Fruit fly (Drosophila melanogaster): ENCODE measurements around the gene CG13996.

Gene CG13996

DNA sequence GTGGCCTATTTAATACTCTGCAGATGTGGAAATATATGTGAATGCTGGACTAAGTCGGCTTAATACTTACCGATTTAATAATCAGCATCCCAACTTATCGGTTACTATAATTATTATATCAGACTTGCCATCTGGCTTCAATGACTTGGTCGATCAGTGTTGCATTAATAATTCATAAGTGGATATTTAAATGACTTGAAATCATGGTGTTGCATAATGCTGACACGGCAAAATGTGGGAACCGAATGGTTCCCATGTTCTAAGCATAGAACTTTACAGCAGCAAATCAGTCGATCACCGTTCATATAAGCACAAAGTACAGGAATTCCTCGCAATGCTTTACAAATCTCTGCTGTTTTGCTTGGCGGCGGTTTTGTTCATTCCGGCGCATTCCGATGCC is 39.6 kb downstream of the CG13996 start, which contains the start of gene CG34180:
TSS of gene CG34180 (plus strand) at position 301 of the 400 bp plus-strand sequence.
- no peak for TF ChIP-seq rn (GFP tag; IDR thresholded peaks at IDR 0.05)
- no peak for TF ChIP-seq CG8301 (tag; optimal IDR thresholded peaks at IDR 0.05)
- TF ChIP-seq CG9948 (tag; optimal IDR thresholded peaks at IDR 0.05) = no peak
- TF ChIP-seq CG4496 (GFP tag; IDR thresholded peaks at IDR 0.05) = no peak
- TF ChIP-seq fd96Ca (GFP tag; IDR thresholded peaks at IDR 0.05) = no peak
- no peak for TF ChIP-seq CG8159 (tag; optimal IDR thresholded peaks at IDR 0.05)
- no peak for TF ChIP-seq CG34367 (tag; optimal IDR thresholded peaks at IDR 0.05)
- no peak for TF ChIP-seq D1 (tag; optimal IDR thresholded peaks at IDR 0.05)
- TF ChIP-seq CG32121 (GFP tag; IDR thresholded peaks at IDR 0.05) = no peak
- TF ChIP-seq Snoo (tag; optimal IDR thresholded peaks at IDR 0.05) = no peak
- no peak for TF ChIP-seq Pif1A (GFP tag; optimal IDR thresholded peaks at IDR 0.05)
- TF ChIP-seq CG15710 (tag; optimal IDR thresholded peaks at IDR 0.05) = no peak
- no peak for TF ChIP-seq gl (tag; optimal IDR thresholded peaks at IDR 0.05)
- no peak for TF ChIP-seq EcR (GFP tag; optimal IDR thresholded peaks at IDR 0.05)
- TF ChIP-seq CG14655 (GFP tag; optimal IDR thresholded peaks at IDR 0.05) = no peak

DNA sequence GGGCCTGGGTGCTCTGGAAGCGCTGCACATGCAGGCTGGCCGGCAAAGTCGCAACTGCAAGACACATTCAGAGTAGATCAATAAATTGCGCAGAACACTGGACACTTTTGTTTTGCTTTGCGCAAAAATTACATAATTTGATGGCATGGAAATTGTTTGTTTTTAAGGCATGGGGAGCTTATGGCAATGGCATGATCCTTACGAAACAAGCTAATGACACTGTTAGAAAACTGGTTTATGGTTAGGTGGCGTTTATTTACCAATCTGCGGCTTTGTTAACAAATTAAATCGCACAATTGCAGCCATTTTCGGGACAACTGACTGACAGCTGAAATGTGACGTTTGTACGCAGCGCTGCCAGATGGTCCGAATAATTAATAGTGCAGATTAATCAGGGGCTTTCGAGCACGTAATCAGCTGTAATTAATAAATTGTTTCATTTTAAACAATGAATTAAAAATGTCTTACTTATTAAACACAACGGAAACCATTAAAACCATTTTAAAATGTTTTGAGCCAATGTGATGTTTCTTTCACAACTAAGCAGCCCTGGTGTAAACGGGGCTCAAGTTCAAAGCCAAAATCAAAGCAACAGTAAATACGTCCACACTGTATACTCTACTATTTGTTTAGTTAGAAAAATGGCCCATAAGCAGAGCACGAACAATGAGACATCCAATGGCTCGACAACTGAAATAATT is 41.9 kb downstream of the CG13996 start, which contains the start of the genes ND-51 and CG13994:
TSS of gene ND-51 (minus strand) at position 376 of the 701 bp plus-strand sequence.
TSS of gene CG13994 (plus strand) at position 608 of the 701 bp plus-strand sequence.
- TF ChIP-seq CG13204 (GFP tag; optimal IDR thresholded peaks at IDR 0.05) (no peak), CG10348 (GFP tag; IDR thresholded peaks at IDR 0.05) (no peak), CG17806 (tag; optimal IDR thresholded peaks at IDR 0.05) (peak; percentile 69), Snoo (tag; optimal IDR thresholded peaks at IDR 0.05) (peak; percentile 69), CG8301 (tag; optimal IDR thresholded peaks at IDR 0.05) (no peak), CG8159 (tag; optimal IDR thresholded peaks at IDR 0.05) (peak; percentile 74), CG34367 (tag; optimal IDR thresholded peaks at IDR 0.05) (peak; percentile 45), CG4496 (GFP tag; IDR thresholded peaks at IDR 0.05) (peak; percentile 86), CG9948 (tag; optimal IDR thresholded peaks at IDR 0.05) (peak; percentile 57), Ets98B (GFP tag; IDR thresholded peaks at IDR 0.05) (peak; percentile 79), CG32121 (GFP tag; IDR thresholded peaks at IDR 0.05) (peak; percentile 78), CG14655 (GFP tag; optimal IDR thresholded peaks at IDR 0.05) (no peak), EcR (GFP tag; optimal IDR thresholded peaks at IDR 0.05) (peak; percentile 29), Pif1A (GFP tag; optimal IDR thresholded peaks at IDR 0.05) (no peak), fd96Ca (GFP tag; IDR thresholded peaks at IDR 0.05) (peak; percentile 88), CG15710 (tag; optimal IDR thresholded peaks at IDR 0.05) (peak; percentile 61), gl (tag; optimal IDR thresholded peaks at IDR 0.05) (peak; percentile 8), Pif1B (GFP tag; optimal IDR thresholded peaks at IDR 0.05) (no peak), rn (GFP tag; IDR thresholded peaks at IDR 0.05) (peak; percentile 73), CG12605 (GFP tag; IDR thresholded peaks at IDR 0.05) (peak; percentile 46), D1 (tag; optimal IDR thresholded peaks at IDR 0.05) (no peak)

DNA sequence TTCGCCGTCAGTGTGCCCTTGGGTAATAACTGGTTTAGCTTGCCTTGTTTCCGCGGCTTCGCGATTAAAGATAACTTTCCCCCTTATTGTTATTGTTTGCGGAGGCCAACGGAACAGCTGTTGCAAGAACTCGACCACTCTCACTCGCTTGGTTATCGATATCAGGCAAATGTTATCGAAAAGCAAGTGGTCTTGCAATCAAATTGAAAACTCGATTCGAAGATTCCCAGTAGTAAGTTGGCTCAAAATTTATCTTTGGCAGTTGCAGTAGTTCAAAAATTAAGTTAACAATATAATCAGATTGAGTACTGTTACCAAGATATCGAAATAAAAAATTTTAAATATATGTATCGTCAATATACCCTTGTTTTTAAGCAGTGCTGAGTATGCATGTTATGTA is 45.2 kb downstream of the CG13996 start, which contains the start of the genes Fbw5 and CG9147:
TSS of gene Fbw5 (minus strand) at position 131 of the 400 bp plus-strand sequence.
TSS of gene CG9147 (plus strand) at position 175 of the 400 bp plus-strand sequence.
- TF ChIP-seq CG8159 (tag; optimal IDR thresholded peaks at IDR 0.05) = peak; percentile 99
- peak; percentile 99 for TF ChIP-seq CG17806 (tag; optimal IDR thresholded peaks at IDR 0.05)
- TF ChIP-seq CG32121 (GFP tag; IDR thresholded peaks at IDR 0.05) = peak; percentile 99
- peak; percentile 99 for TF ChIP-seq CG8301 (tag; optimal IDR thresholded peaks at IDR 0.05)
- TF ChIP-seq CG34367 (tag; optimal IDR thresholded peaks at IDR 0.05) = peak; percentile 100
- TF ChIP-seq CG10348 (GFP tag; IDR thresholded peaks at IDR 0.05) = peak; percentile 98
- TF ChIP-seq D1 (tag; optimal IDR thresholded peaks at IDR 0.05) = no peak
- peak; percentile 100 for TF ChIP-seq Pif1B (GFP tag; optimal IDR thresholded peaks at IDR 0.05)
- peak; percentile 79 for TF ChIP-seq EcR (GFP tag; optimal IDR thresholded peaks at IDR 0.05)
- TF ChIP-seq CG13204 (GFP tag; optimal IDR thresholded peaks at IDR 0.05) = peak; percentile 97
- peak; percentile 100 for TF ChIP-seq Snoo (tag; optimal IDR thresholded peaks at IDR 0.05)
- peak; percentile 100 for TF ChIP-seq Pif1A (GFP tag; optimal IDR thresholded peaks at IDR 0.05)
- peak; percentile 98 for TF ChIP-seq rn (GFP tag; IDR thresholded peaks at IDR 0.05)
- peak; percentile 99 for TF ChIP-seq CG9948 (tag; optimal IDR thresholded peaks at IDR 0.05)
- peak; percentile 98 for TF ChIP-seq fd96Ca (GFP tag; IDR thresholded peaks at IDR 0.05)
- peak; percentile 100 for TF ChIP-seq CG14655 (GFP tag; optimal IDR thresholded peaks at IDR 0.05)
- peak; percentile 99 for TF ChIP-seq Ets98B (GFP tag; IDR thresholded peaks at IDR 0.05)
- peak; percentile 100 for TF ChIP-seq CG12605 (GFP tag; IDR thresholded peaks at IDR 0.05)
- TF ChIP-seq gl (tag; optimal IDR thresholded peaks at IDR 0.05) = peak; percentile 98
- peak; percentile 100 for TF ChIP-seq CG15710 (tag; optimal IDR thresholded peaks at IDR 0.05)
- TF ChIP-seq CG4496 (GFP tag; IDR thresholded peaks at IDR 0.05) = peak; percentile 100

DNA sequence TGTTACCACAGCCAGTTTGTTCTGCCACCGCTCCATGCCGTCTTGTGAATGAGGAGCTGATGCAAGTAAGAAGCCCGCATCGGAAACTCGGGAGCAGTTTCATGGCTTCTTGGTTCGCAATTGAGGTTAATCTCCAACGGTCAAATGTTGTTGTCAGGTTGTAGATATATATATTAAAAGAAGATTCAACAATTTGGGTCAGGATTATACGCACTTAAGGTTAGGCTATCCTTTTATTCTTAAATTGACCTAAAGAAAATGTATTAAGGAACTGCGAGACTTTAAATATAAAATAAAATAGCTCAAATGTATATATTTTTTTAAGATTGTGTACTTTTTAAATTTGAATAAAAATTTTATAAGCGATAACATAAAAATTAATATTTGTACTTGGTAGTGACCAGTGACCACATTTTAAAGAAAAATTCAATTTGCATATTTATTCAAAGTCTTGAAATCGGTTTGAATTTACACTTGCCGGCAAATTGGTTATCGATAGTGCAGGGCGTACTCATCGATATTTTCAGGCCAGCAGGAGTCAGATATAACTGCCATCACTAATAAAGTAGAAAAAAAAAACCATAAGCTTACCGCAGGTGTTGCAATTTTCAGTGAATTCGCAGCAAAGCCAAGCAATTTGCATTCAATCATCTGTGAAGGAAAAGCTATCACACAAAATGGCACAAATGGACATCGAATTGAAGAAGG is 48.1 kb downstream of the CG13996 start, which contains the start of the genes CG9150 and Pfdn1:
TSS of gene CG9150 (minus strand) at position 51 of the 708 bp plus-strand sequence.
TSS of gene Pfdn1 (plus strand) at position 536 of the 708 bp plus-strand sequence.
- peak; percentile 18; the same call in 1 of the 2 replicates for TF ChIP-seq Ets98B (GFP tag; IDR thresholded peaks at IDR 0.05)
- no peak for TF ChIP-seq Pif1B (GFP tag; optimal IDR thresholded peaks at IDR 0.05)
- 0 out of 3 replicates have a peak, but pooled peaks have one; percentile 19 for TF ChIP-seq CG4496 (GFP tag; IDR thresholded peaks at IDR 0.05)

DNA sequence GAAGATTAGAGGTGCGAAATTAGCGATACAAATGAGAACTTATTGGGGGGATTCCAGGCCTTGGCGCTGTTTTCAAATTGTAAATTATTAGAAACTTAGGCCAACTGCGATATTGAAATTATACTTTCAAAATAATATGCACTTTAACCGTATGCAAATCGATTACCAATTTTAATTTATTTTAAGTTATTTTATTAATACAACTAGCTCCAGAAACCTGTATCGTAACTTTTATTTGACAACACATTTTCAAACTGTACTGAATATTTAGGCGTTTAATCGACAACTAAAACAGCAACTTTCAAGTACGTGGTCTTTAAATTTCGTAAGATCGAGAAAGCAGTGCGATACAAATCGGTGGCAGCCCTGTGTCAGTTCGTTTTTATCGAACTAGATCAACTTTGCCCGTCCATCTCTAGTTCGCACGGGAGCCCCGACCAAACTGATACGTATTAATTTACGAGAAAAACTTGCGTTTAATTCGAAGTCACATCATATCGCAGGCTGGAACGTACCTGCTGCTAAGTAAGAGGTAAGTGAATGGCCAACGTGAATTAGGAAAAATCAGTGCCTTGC is 50.1 kb downstream of the CG13996 start, which contains the start of the genes CG9154 and Kr-h2:
TSS of gene CG9154 (minus strand) at position 31 of the 576 bp plus-strand sequence.
TSS of gene Kr-h2 (plus strand) at position 335 of the 576 bp plus-strand sequence.
- TF ChIP-seq D1 (tag; optimal IDR thresholded peaks at IDR 0.05) (no peak), Pif1A (GFP tag; optimal IDR thresholded peaks at IDR 0.05) (no peak), EcR (GFP tag; optimal IDR thresholded peaks at IDR 0.05) (no peak), CG10348 (GFP tag; IDR thresholded peaks at IDR 0.05) (no peak), gl (tag; optimal IDR thresholded peaks at IDR 0.05) (no peak), Pif1B (GFP tag; optimal IDR thresholded peaks at IDR 0.05) (no peak), CG4496 (GFP tag; IDR thresholded peaks at IDR 0.05) (peak; percentile 76), Snoo (tag; optimal IDR thresholded peaks at IDR 0.05) (peak; percentile 49), fd96Ca (GFP tag; IDR thresholded peaks at IDR 0.05) (peak; percentile 56; the same call in 1 of the 3 replicates), CG32121 (GFP tag; IDR thresholded peaks at IDR 0.05) (0 out of 2 replicates have a peak, but pooled peaks have one; percentile 34), CG8301 (tag; optimal IDR thresholded peaks at IDR 0.05) (peak; percentile 50), rn (GFP tag; IDR thresholded peaks at IDR 0.05) (peak; percentile 36; the same call in 1 of the 2 replicates), CG14655 (GFP tag; optimal IDR thresholded peaks at IDR 0.05) (no peak), CG12605 (GFP tag; IDR thresholded peaks at IDR 0.05) (0 out of 2 replicates have a peak, but pooled peaks have one; percentile 33), CG17806 (tag; optimal IDR thresholded peaks at IDR 0.05) (peak; percentile 33), CG34367 (tag; optimal IDR thresholded peaks at IDR 0.05) (peak; percentile 18), CG9948 (tag; optimal IDR thresholded peaks at IDR 0.05) (peak; percentile 22), Ets98B (GFP tag; IDR thresholded peaks at IDR 0.05) (peak; percentile 58; the same call in 1 of the 2 replicates), CG8159 (tag; optimal IDR thresholded peaks at IDR 0.05) (no peak), CG15710 (tag; optimal IDR thresholded peaks at IDR 0.05) (peak; percentile 50), CG13204 (GFP tag; optimal IDR thresholded peaks at IDR 0.05) (no peak)

Data from whole organism, pupa.